Worm (Caenorhabditis elegans) whole organism, L1 larva: ENCODE measurements around the gene rpoa-1.

ENCODE experiments used
- C04F5.9 ChIP-seq: sonication (generic microtip); optimal IDR thresholded peaks from 2 replicates; lab custom pipeline; 2016; ENCODE audit warnings: missing genetic modification characterization, missing compliant biosample characterization
- C16A3.4 ChIP-seq: fragments of 150-350 bp; optimal IDR thresholded peaks from 2 replicates; lab custom pipeline; 2014; ENCODE audit warnings: missing biosample characterization, missing genetic modification characterization
- Y116A8C.19 ChIP-seq: sonication (generic microtip); optimal IDR thresholded peaks from 2 replicates; lab custom pipeline; 2016; ENCODE audit warnings: missing compliant biosample characterization, missing genetic modification characterization, borderline replicate concordance
- aha-1 ChIP-seq: fragments of 150-350 bp; optimal IDR thresholded peaks from 2 replicates; lab custom pipeline; 2014; ENCODE audit warnings: missing biosample characterization, missing genetic modification characterization
- alr-1 ChIP-seq: fragments of 200-800 bp; sonication (Bioruptor generic); optimal IDR thresholded peaks from 2 replicates; lab custom pipeline; 2018; ENCODE audit warnings: borderline replicate concordance, mild to moderate bottlenecking, missing genetic modification characterization, missing compliant biosample characterization
- ama-1 ChIP-seq: fragments of 150-350 bp; optimal IDR thresholded peaks from 2 replicates; lab custom pipeline; 2014
- blmp-1 ChIP-seq: fragments of 150-350 bp; optimal IDR thresholded peaks from 2 replicates; lab custom pipeline; 2014; ENCODE audit warnings: missing biosample characterization, missing genetic modification characterization
- ceh-82 ChIP-seq, 3 experiments: fragments of 150-350 bp in 1 of 3; sonication (generic microtip) in 2 of 3; optimal IDR thresholded peaks; 2 replicates each; lab custom pipeline; 2014 to 2017; ENCODE audit warnings: missing biosample characterization in 3 of 3, missing genetic modification characterization in 3 of 3
- ceh-90 ChIP-seq: sonication (generic microtip); optimal IDR thresholded peaks from 2 replicates; lab custom pipeline; 2016; ENCODE audit warnings: missing genetic modification characterization, missing compliant biosample characterization
- ces-1 ChIP-seq: fragments of 150-350 bp; optimal IDR thresholded peaks from 2 replicates; lab custom pipeline; 2014; ENCODE audit warnings: missing biosample characterization, missing genetic modification reagents, missing genetic modification characterization
- efl-1 ChIP-seq, 4 experiments: fragments of 150-350 bp; optimal IDR thresholded peaks in 3 of 4; peaks in 1 of 4; 1 replicate in 1 of 4; 2 replicates in 3 of 4; lab custom pipeline; 2014; ENCODE audit warnings: missing biosample characterization in 2 of 4, missing genetic modification characterization in 2 of 4, missing genetic modification reagents in 2 of 4
- efl-3 ChIP-seq: fragments of 200-800 bp; sonication (Bioruptor generic); optimal IDR thresholded peaks from 2 replicates; lab custom pipeline; 2018; ENCODE audit warnings: mild to moderate bottlenecking, missing genetic modification characterization, missing compliant biosample characterization
- egl-13 ChIP-seq: sonication (generic microtip); optimal IDR thresholded peaks from 2 replicates; lab custom pipeline; 2016; ENCODE audit warnings: missing genotype, missing genetic modification reagents, missing genetic modification characterization, missing compliant biosample characterization
- elt-2 ChIP-seq: sonication (generic microtip); optimal IDR thresholded peaks from 2 replicates; lab custom pipeline; 2016; ENCODE audit warnings: missing genetic modification characterization, mild to moderate bottlenecking, inconsistent platforms, missing compliant biosample characterization, missing genetic modification reagents
- elt-3 ChIP-seq, 6 experiments: fragments of 150-350 bp in 1 of 6; sonication (generic microtip); optimal IDR thresholded peaks; 2 replicates each; lab custom pipeline; 2017 to 2018; ENCODE audit warnings: missing biosample characterization in 6 of 6, missing genetic modification characterization in 6 of 6, inconsistent platforms in 1 of 6
- ets-5 ChIP-seq: fragments of 200-800 bp; sonication (Bioruptor generic); IDR thresholded peaks from 2 replicates; pipeline ENCODE4 v1.3.6; 2022; ENCODE audit warnings: missing genetic modification characterization, missing compliant biosample characterization
- fkh-10 ChIP-seq: sonication (generic microtip); optimal IDR thresholded peaks from 2 replicates; lab custom pipeline; 2017; ENCODE audit warnings: missing biosample characterization, missing genetic modification reagents, missing genetic modification characterization
- fkh-4 ChIP-seq: sonication (generic microtip); optimal IDR thresholded peaks from 2 replicates; lab custom pipeline; 2016; ENCODE audit warnings: missing compliant biosample characterization, missing genetic modification characterization, borderline replicate concordance
- fos-1 ChIP-seq: fragments of 150-350 bp; optimal IDR thresholded peaks from 2 replicates; lab custom pipeline; 2014; ENCODE audit warnings: missing biosample characterization, missing genetic modification characterization
- grh-1 ChIP-seq: fragments of 200-800 bp; sonication (Bioruptor generic); IDR thresholded peaks from 2 replicates; pipeline ENCODE4 v1.3.6; 2022; ENCODE audit warnings: missing genetic modification reagents, missing genetic modification characterization, missing compliant biosample characterization
- hlh-17 ChIP-seq: fragments of 200-800 bp; sonication (Bioruptor generic); optimal IDR thresholded peaks from 2 replicates; lab custom pipeline; 2018; ENCODE audit warnings: missing genetic modification characterization, mild to moderate bottlenecking, missing compliant biosample characterization, moderate library complexity, borderline replicate concordance
- hlh-4 ChIP-seq: sonication (generic microtip); optimal IDR thresholded peaks from 2 replicates; lab custom pipeline; 2016; ENCODE audit warnings: mild to moderate bottlenecking, missing genetic modification characterization, missing compliant biosample characterization
- irx-1 ChIP-seq: sonication (generic microtip); optimal IDR thresholded peaks from 2 replicates; lab custom pipeline; 2016; ENCODE audit warnings: missing genetic modification characterization, missing compliant biosample characterization
- jun-1 ChIP-seq: fragments of 150-350 bp; optimal IDR thresholded peaks from 2 replicates; lab custom pipeline; 2014; ENCODE audit warnings: missing biosample characterization, missing genetic modification reagents, missing genetic modification characterization
- lin-13 ChIP-seq: fragments of 150-350 bp; optimal IDR thresholded peaks from 2 replicates; lab custom pipeline; 2014; ENCODE audit warnings: missing biosample characterization, missing genetic modification reagents, missing genetic modification characterization
- lin-14 ChIP-seq: fragments of 200-800 bp; sonication (Bioruptor generic); optimal IDR thresholded peaks from 2 replicates; lab custom pipeline; 2018; ENCODE audit warnings: mild to moderate bottlenecking, missing genetic modification characterization, moderate library complexity, missing compliant biosample characterization
- lin-35 ChIP-seq, 2 experiments: fragments of 150-350 bp; optimal IDR thresholded peaks; 2 replicates each; lab custom pipeline; 2014; ENCODE audit warnings: missing biosample characterization in 2 of 2, missing genetic modification characterization in 2 of 2, missing genetic modification reagents in 2 of 2
- lsy-2 ChIP-seq, 2 experiments: fragments of 150-350 bp; optimal IDR thresholded peaks; 2 replicates each; lab custom pipeline; 2014; ENCODE audit warnings: missing biosample characterization in 2 of 2, missing genetic modification characterization in 2 of 2
- mab-9 ChIP-seq: fragments of 200-800 bp; sonication (Bioruptor generic); IDR thresholded peaks from 2 replicates; pipeline ENCODE4 v1.3.6; 2022; ENCODE audit warnings: missing genetic modification reagents, missing genetic modification characterization, missing compliant biosample characterization
- mdl-1 ChIP-seq, 2 experiments: fragments of 150-350 bp; optimal IDR thresholded peaks; 2 replicates each; lab custom pipeline; 2014 to 2017; ENCODE audit warnings: missing biosample characterization in 2 of 2, missing genetic modification characterization in 2 of 2, inconsistent platforms in 1 of 2
- nhr-19 ChIP-seq: fragments of 200-800 bp; sonication (Bioruptor generic); conservative IDR thresholded peaks from 2 replicates; pipeline ENCODE4 v1.3.6; 2022; ENCODE audit warnings: missing genetic modification characterization, missing compliant biosample characterization
- nhr-20 ChIP-seq: sonication (generic microtip); optimal IDR thresholded peaks from 2 replicates; lab custom pipeline; 2016; ENCODE audit warnings: mild to moderate bottlenecking, missing genetic modification characterization, missing compliant biosample characterization
- nhr-47 ChIP-seq: sonication (generic microtip); optimal IDR thresholded peaks from 2 replicates; lab custom pipeline; 2016; ENCODE audit warnings: mild to moderate bottlenecking, missing genetic modification characterization, moderate library complexity, missing compliant biosample characterization
- nhr-71 ChIP-seq: sonication (generic microtip); optimal IDR thresholded peaks from 2 replicates; lab custom pipeline; 2016; ENCODE audit warnings: mild to moderate bottlenecking, missing genetic modification characterization, moderate library complexity, missing compliant biosample characterization
- nhr-90 ChIP-seq: sonication (generic microtip); optimal IDR thresholded peaks from 2 replicates; lab custom pipeline; 2016; ENCODE audit warnings: mild to moderate bottlenecking, missing genetic modification characterization, missing compliant biosample characterization; ENCODE audit not compliant: poor library complexity
- snu-23 ChIP-seq: sonication (generic microtip); optimal IDR thresholded peaks from 2 replicates; lab custom pipeline; 2016; ENCODE audit warnings: missing genetic modification characterization, missing compliant biosample characterization
- swsn-7 ChIP-seq: sonication (generic microtip); optimal IDR thresholded peaks from 2 replicates; lab custom pipeline; 2016; ENCODE audit warnings: missing genetic modification characterization, missing compliant biosample characterization
- tlp-1 ChIP-seq: fragments of 150-350 bp; optimal IDR thresholded peaks from 2 replicates; lab custom pipeline; 2014; ENCODE audit warnings: missing biosample characterization, missing genetic modification characterization
- unc-130 ChIP-seq: fragments of 150-350 bp; optimal IDR thresholded peaks from 2 replicates; lab custom pipeline; 2017; ENCODE audit warnings: missing biosample characterization, missing genetic modification characterization, inconsistent platforms
- unc-62 ChIP-seq: fragments of 150-350 bp; optimal IDR thresholded peaks from 2 replicates; lab custom pipeline; 2014; ENCODE audit warnings: missing biosample characterization, missing genetic modification reagents, missing genetic modification characterization
- zag-1 ChIP-seq: fragments of 150-350 bp; optimal IDR thresholded peaks from 2 replicates; lab custom pipeline; 2014; ENCODE audit warnings: missing biosample characterization, missing genetic modification characterization
- zip-4 ChIP-seq: fragments of 200-800 bp; sonication (Bioruptor generic); optimal IDR thresholded peaks from 2 replicates; lab custom pipeline; 2018; ENCODE audit warnings: mild to moderate bottlenecking, missing genetic modification characterization, moderate library complexity, missing compliant biosample characterization
- ztf-4 ChIP-seq: fragments of 150-350 bp; optimal IDR thresholded peaks from 2 replicates; lab custom pipeline; 2014; ENCODE audit warnings: missing biosample characterization, missing genetic modification characterization

The rpoa-1 gene

ce11 chrII:13668844-13669441 is 25.7 kb downstream of the rpoa-1 start, which contains the start of gene C31C9.7 (continued):
- TF ChIP-seq mab-9 (GFP tag; lab: Robert Waterston, UW): no peak
- TF ChIP-seq lin-13: no peak
- TF ChIP-seq alr-1 (tag; lab: Kevin White, UChicago): no peak
- no peak for TF ChIP-seq ets-5
- no peak for TF ChIP-seq hlh-4
- TF ChIP-seq nhr-47 (tag; lab: Kevin White, UChicago): peak; percentile 8
- no peak for TF ChIP-seq lin-14 (GFP tag; lab: Kevin White, UChicago)
- TF ChIP-seq ceh-82 (tag; optimal IDR thresholded peaks at IDR 0.05; lab: Kevin White, UChicago): no peak
- TF ChIP-seq, all 84 proteins: peak for 11

- TF ChIP-seq nhr-71 (tag; lab: Kevin White, UChicago) (peak; percentile 28), aha-1 (tag; lab: Kevin White, UChicago) (no peak), lin-35 (GFP tag; optimal IDR thresholded peaks at IDR 0.05; lab: Kevin White, UChicago) (peak in 1 of 2 experiments; percentile 8), tlp-1 (tag; lab: Kevin White, UChicago) (peak; percentile 53), blmp-1 (peak; percentile 20), fkh-10 (GFP tag; lab: Kevin White, UChicago) (no peak), C16A3.4 (no peak), Y116A8C.19 (no peak), lin-14 (GFP tag; lab: Kevin White, UChicago) (peak; percentile 35), ces-1 (GFP tag; lab: Kevin White, UChicago) (no peak), ceh-82 (tag; optimal IDR thresholded peaks at IDR 0.05; lab: Kevin White, UChicago) (no peak), efl-3 (GFP tag; lab: Kevin White, UChicago) (no peak), jun-1 (tag; lab: Kevin White, UChicago) (peak; percentile 15), nhr-19 (GFP tag; lab: Robert Waterston, UW) (0 out of 2 replicates have a peak, but pooled peaks have one; percentile 4), elt-3 (tag; optimal IDR thresholded peaks at IDR 0.05; lab: Kevin White, UChicago) (peak in 4 of 6 experiments; percentile 39 to 73 (median 60)), irx-1 (tag; lab: Kevin White, UChicago) (no peak), lsy-2 (tag; optimal IDR thresholded peaks at IDR 0.05; lab: Kevin White, UChicago) (peak in 1 of 2 experiments; percentile 26), elt-2 (tag; lab: Kevin White, UChicago) (peak; percentile 92), nhr-20 (tag; lab: Kevin White, UChicago) (peak; percentile 32)
- TF ChIP-seq, all 84 proteins: peak for 11
Measured at ce11 chrII:13664993-13665680, 29.5 kb downstream of the rpoa-1 start.

- TF ChIP-seq zip-4 (GFP tag; lab: Kevin White, UChicago) (no peak), nhr-71 (tag; lab: Kevin White, UChicago) (peak; percentile 39), lsy-2 (tag; optimal IDR thresholded peaks at IDR 0.05; lab: Kevin White, UChicago) (peak in 1 of 2 experiments; percentile 78), ceh-90 (no peak), efl-1 (optimal IDR thresholded peaks at IDR 0.05; lab: Kevin White, UChicago) (no peak), efl-1 (GFP tag; optimal IDR thresholded peaks at IDR 0.05 in 1 of 2; lab: Kevin White, UChicago) (peak in 1 of 2 experiments; percentile 53), swsn-7 (no peak), nhr-20 (tag; lab: Kevin White, UChicago) (peak; percentile 39), ztf-4 (tag; lab: Kevin White, UChicago) (no peak), lin-35 (GFP tag; optimal IDR thresholded peaks at IDR 0.05; lab: Kevin White, UChicago) (peak in 1 of 2 experiments; percentile 38), mdl-1 (tag; optimal IDR thresholded peaks at IDR 0.05; lab: Kevin White, UChicago) (no peak), mab-9 (GFP tag; lab: Robert Waterston, UW) (no peak), hlh-17 (GFP tag; lab: Kevin White, UChicago) (no peak), C04F5.9 (no peak), lin-14 (GFP tag; lab: Kevin White, UChicago) (peak; percentile 3), zag-1 (tag; lab: Kevin White, UChicago) (no peak), unc-130 (tag; lab: Kevin White, UChicago) (no peak), ces-1 (GFP tag; lab: Kevin White, UChicago) (no peak), ama-1 (lab: Kevin White, UChicago) (no peak), jun-1 (tag; lab: Kevin White, UChicago) (no peak), unc-62 (GFP tag; lab: Kevin White, UChicago) (no peak), lin-13 (no peak), nhr-90 (tag; lab: Kevin White, UChicago) (peak; percentile 17), grh-1 (GFP tag; lab: Robert Waterston, UW) (no peak), alr-1 (tag; lab: Kevin White, UChicago) (no peak), elt-3 (tag; optimal IDR thresholded peaks at IDR 0.05; lab: Kevin White, UChicago) (peak in 2 of 6 experiments; percentile 47 to 77), aha-1 (tag; lab: Kevin White, UChicago) (no peak), elt-2 (tag; lab: Kevin White, UChicago) (peak; percentile 72), egl-13 (tag; lab: Kevin White, UChicago) (no peak), snu-23 (GFP tag; lab: Kevin White, UChicago) (no peak), fos-1 (tag; lab: Kevin White, UChicago) (no peak), fkh-4 (no peak)
Measured at ce11 chrII:13664416-13664815, 30.2 kb downstream of the rpoa-1 start.
